Fruit fly (Drosophila melanogaster) whole organism, wandering third instar larva: Measurements from ENCODE around the gene fu.

ENCODE experiments used
- Abd-B ChIP-seq: fragments of >200 bp; optimal IDR thresholded peaks from 2 replicates; lab custom pipeline; 2017; ENCODE audit warnings: missing biosample characterization, missing genetic modification characterization
- CG32264 ChIP-seq: fragments of 200-800 bp; sonication (Bioruptor generic); optimal IDR thresholded peaks from 2 replicates; lab custom pipeline; 2016; ENCODE audit warnings: missing biosample characterization, missing genetic modification characterization
- CG9705 ChIP-seq: fragments of 200-800 bp; sonication (Bioruptor generic); optimal IDR thresholded peaks from 2 replicates; lab custom pipeline; 2018; ENCODE audit warnings: missing biosample characterization, mild to moderate bottlenecking, missing genetic modification characterization
- CrebA ChIP-seq: fragments of 200-800 bp; sonication (Bioruptor generic); optimal IDR thresholded peaks from 2 replicates; lab custom pipeline; 2016; ENCODE audit warnings: missing biosample characterization, mild to moderate bottlenecking, missing genetic modification characterization, borderline replicate concordance
- Dfd ChIP-seq: fragments of >200 bp; optimal IDR thresholded peaks from 2 replicates; lab custom pipeline; 2017; ENCODE audit warnings: missing biosample characterization, missing genetic modification characterization
- Dif ChIP-seq: fragments of 200-275, 200-300 bp; sonication (Bioruptor generic); optimal IDR thresholded peaks from 2 replicates; lab custom pipeline; 2018; ENCODE audit warnings: missing biosample characterization, missing genetic modification characterization; ENCODE audit not compliant: partially characterized antibody
- GATAd ChIP-seq: sonication (Bioruptor generic); optimal IDR thresholded peaks from 2 replicates; lab custom pipeline; 2016; ENCODE audit warnings: missing biosample characterization, missing genetic modification characterization
- HLH106 ChIP-seq: fragments of 200-800 bp; optimal IDR thresholded peaks from 3 replicates; lab custom pipeline; 2019; ENCODE audit warnings: missing biosample characterization, mild to moderate bottlenecking, missing genetic modification characterization, moderate library complexity
- Hnf4 ChIP-seq: fragments of 200-800 bp; sonication (Bioruptor generic); optimal IDR thresholded peaks from 2 replicates; lab custom pipeline; 2016; ENCODE audit warnings: missing biosample characterization, mild to moderate bottlenecking, missing genetic modification characterization
- Hr78 ChIP-seq: fragments of >200 bp; optimal IDR thresholded peaks from 2 replicates; lab custom pipeline; 2017; ENCODE audit warnings: missing biosample characterization, missing genetic modification characterization
- Hr83 ChIP-seq: fragments of 200-300 bp; sonication (Bioruptor generic); optimal IDR thresholded peaks from 2 replicates; lab custom pipeline; 2016; ENCODE audit warnings: missing biosample characterization, mild to moderate bottlenecking, missing genetic modification characterization, moderate library complexity; ENCODE audit not compliant: poor library complexity, severe bottlenecking
- Jra ChIP-seq: sonication (Bioruptor generic); optimal IDR thresholded peaks from 2 replicates; lab custom pipeline; 2016; ENCODE audit warnings: missing biosample characterization, missing genetic modification characterization
- Mio ChIP-seq: sonication (Bioruptor generic); optimal IDR thresholded peaks from 2 replicates; lab custom pipeline; 2016; ENCODE audit warnings: missing biosample characterization, missing genetic modification characterization
- Myc ChIP-seq: fragments of >200 bp; optimal IDR thresholded peaks from 2 replicates; lab custom pipeline; 2017
- N ChIP-seq: fragments of >200 bp; optimal IDR thresholded peaks from 2 replicates; lab custom pipeline; 2018; ENCODE audit warnings: missing biosample characterization, missing external identifiers, missing genetic modification characterization
- OdsH ChIP-seq: fragments of 200-800 bp; sonication (Bioruptor generic); optimal IDR thresholded peaks from 2 replicates; lab custom pipeline; 2016; ENCODE audit warnings: missing biosample characterization, mild to moderate bottlenecking, missing genetic modification characterization
- Rel ChIP-seq, 2 experiments: fragments of 200-800 bp; sonication (Bioruptor generic) in 1 of 2; optimal IDR thresholded peaks; 2 replicates in 1 of 2; 3 replicates in 1 of 2; lab custom pipeline; 2016 to 2019; ENCODE audit warnings: mild to moderate bottlenecking in 2 of 2, missing biosample characterization in 2 of 2, missing genetic modification characterization in 2 of 2, moderate library complexity in 1 of 2
- Sp1 ChIP-seq: fragments of 200-800 bp; sonication (Bioruptor generic); optimal IDR thresholded peaks from 3 replicates; lab custom pipeline; 2019; ENCODE audit warnings: missing biosample characterization, mild to moderate bottlenecking, missing genetic modification characterization, moderate library complexity
- Vsx2 ChIP-seq: fragments of 200-300, 225-300 bp; sonication (Bioruptor generic); optimal IDR thresholded peaks from 2 replicates; lab custom pipeline; 2018; ENCODE audit warnings: missing biosample characterization, missing genetic modification characterization; ENCODE audit not compliant: partially characterized antibody
- br ChIP-seq: fragments of 200-800 bp; sonication (Bioruptor generic); optimal IDR thresholded peaks from 2 replicates; lab custom pipeline; 2016; ENCODE audit warnings: missing biosample characterization, missing genetic modification characterization
- brk ChIP-seq: fragments of 200-800 bp; sonication (Bioruptor generic); optimal IDR thresholded peaks from 2 replicates; lab custom pipeline; 2016; ENCODE audit warnings: missing biosample characterization, mild to moderate bottlenecking, missing genetic modification characterization
- dl ChIP-seq, 2 experiments: fragments of 175-275, 200-275 bp in 1 of 2; fragments of 200-275 bp in 1 of 2; sonication (Bioruptor generic); optimal IDR thresholded peaks; lab custom pipeline; 2018; ENCODE audit warnings: mild to moderate bottlenecking in 2 of 2, missing biosample characterization in 2 of 2, missing genetic modification characterization in 2 of 2, moderate library complexity in 2 of 2; ENCODE audit not compliant: partially characterized antibody in 2 of 2, insufficient read depth in 1 of 2
- dmrt93B ChIP-seq: fragments of 200-800 bp; sonication (Bioruptor generic); optimal IDR thresholded peaks from 2 replicates; lab custom pipeline; 2018; ENCODE audit warnings: missing biosample characterization, mild to moderate bottlenecking, missing genetic modification characterization
- dsf ChIP-seq: sonication (Bioruptor generic); optimal IDR thresholded peaks from 2 replicates; lab custom pipeline; 2016; ENCODE audit warnings: missing biosample characterization, missing genetic modification characterization, borderline replicate concordance
- ey ChIP-seq: fragments of 200-800 bp; sonication (Bioruptor generic); optimal IDR thresholded peaks from 2 replicates; lab custom pipeline; 2016; ENCODE audit warnings: missing biosample characterization, missing genetic modification characterization
- foxo ChIP-seq, 2 experiments: fragments of 200-800 bp; sonication (Bioruptor generic); optimal IDR thresholded peaks; 2 replicates in 1 of 2; 3 replicates in 1 of 2; lab custom pipeline; 2016 to 2017; ENCODE audit warnings: missing biosample characterization in 2 of 2, missing genetic modification characterization in 2 of 2
- fru ChIP-seq: fragments of 200-800 bp; sonication (Bioruptor generic); optimal IDR thresholded peaks from 3 replicates; lab custom pipeline; 2016; ENCODE audit warnings: missing biosample characterization, mild to moderate bottlenecking, missing genetic modification characterization
- jim ChIP-seq: fragments of 175-275, 200-325 bp; sonication (Bioruptor generic); optimal IDR thresholded peaks from 2 replicates; lab custom pipeline; 2016; ENCODE audit warnings: missing biosample characterization, mild to moderate bottlenecking, missing genetic modification characterization
- lola ChIP-seq: fragments of >200 bp; optimal IDR thresholded peaks from 2 replicates; lab custom pipeline; 2017; ENCODE audit warnings: missing biosample characterization, missing genetic modification characterization
- pan ChIP-seq: fragments of >200 bp; optimal IDR thresholded peaks from 2 replicates; lab custom pipeline; 2017
- psq ChIP-seq: fragments of 200-800 bp; sonication (Bioruptor generic); optimal IDR thresholded peaks from 3 replicates; lab custom pipeline; 2017; ENCODE audit warnings: missing biosample characterization, mild to moderate bottlenecking, missing genetic modification characterization, moderate library complexity
- rgr ChIP-seq: fragments of 200-800 bp; sonication (Bioruptor generic); optimal IDR thresholded peaks from 3 replicates; lab custom pipeline; 2016; ENCODE audit warnings: missing biosample characterization, mild to moderate bottlenecking, missing genetic modification characterization
- sage ChIP-seq: fragments of 200-800 bp; sonication (Bioruptor generic); optimal IDR thresholded peaks from 2 replicates; lab custom pipeline; 2016; ENCODE audit warnings: missing biosample characterization, mild to moderate bottlenecking, missing genetic modification characterization
- tai ChIP-seq: sonication (Bioruptor generic); optimal IDR thresholded peaks from 2 replicates; lab custom pipeline; 2016; ENCODE audit warnings: missing biosample characterization, missing genetic modification characterization
- usp ChIP-seq: fragments of >200 bp; optimal IDR thresholded peaks from 2 replicates; lab custom pipeline; 2017; ENCODE audit warnings: missing biosample characterization, missing genetic modification characterization
- woc ChIP-seq: sonication (Bioruptor generic); optimal IDR thresholded peaks from 2 replicates; lab custom pipeline; 2016; ENCODE audit warnings: missing biosample characterization, mild to moderate bottlenecking, missing genetic modification characterization

fu gene

DNA sequence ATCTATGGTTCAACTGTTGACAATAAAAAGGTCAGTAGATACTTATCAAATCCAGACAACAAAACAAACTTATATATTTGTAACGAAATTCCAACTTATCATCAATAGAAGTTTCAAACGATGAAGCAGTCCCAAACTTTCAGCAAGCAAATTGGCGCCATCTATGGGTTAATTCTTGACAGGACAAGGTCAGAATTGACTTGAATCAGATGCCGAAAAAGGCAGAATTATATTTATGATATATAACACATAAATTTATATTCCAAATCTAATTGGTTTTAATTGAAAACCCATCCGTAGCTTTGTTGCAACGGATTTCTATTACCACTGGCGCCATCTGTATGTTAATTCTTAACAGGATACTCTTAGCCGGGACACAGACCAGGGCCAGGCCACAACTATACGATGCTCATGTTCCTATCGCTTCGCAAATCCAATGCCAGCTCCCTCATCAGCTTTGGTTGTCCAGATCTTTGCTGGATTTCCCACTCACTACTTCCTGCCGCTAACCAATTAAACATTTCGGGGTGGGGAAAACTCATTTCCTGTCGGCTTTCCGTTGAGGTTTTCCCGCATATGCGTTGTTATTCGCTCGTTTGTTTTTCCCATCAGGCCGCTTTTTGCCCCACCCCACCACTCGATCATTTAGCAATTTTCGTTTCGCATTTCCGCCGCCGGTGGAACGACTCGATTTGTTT lies 35.8 kb upstream of the fu start:
- no peak for TF ChIP-seq Dfd
- TF ChIP-seq sage (GFP tag; lab: Kevin White, UChicago) = no peak
- no peak for TF ChIP-seq CG9705 (GFP tag; lab: Kevin White, UChicago)
- TF ChIP-seq Myc (lab: Kevin White, UChicago) = no peak
- TF ChIP-seq jim (GFP tag; lab: Kevin White, UChicago) = no peak
- no peak for TF ChIP-seq woc (GFP tag; lab: Kevin White, UChicago)
- no peak for TF ChIP-seq CrebA
- TF ChIP-seq ey = no peak
- no peak for TF ChIP-seq br (GFP tag; lab: Kevin White, UChicago)
- TF ChIP-seq Hnf4 (GFP tag; lab: Kevin White, UChicago) = no peak
- no peak for TF ChIP-seq GATAd (GFP tag; lab: Kevin White, UChicago)
- no peak for TF ChIP-seq Abd-B (GFP tag; lab: Kevin White, UChicago)
- TF ChIP-seq Hr83 = no peak

DNA sequence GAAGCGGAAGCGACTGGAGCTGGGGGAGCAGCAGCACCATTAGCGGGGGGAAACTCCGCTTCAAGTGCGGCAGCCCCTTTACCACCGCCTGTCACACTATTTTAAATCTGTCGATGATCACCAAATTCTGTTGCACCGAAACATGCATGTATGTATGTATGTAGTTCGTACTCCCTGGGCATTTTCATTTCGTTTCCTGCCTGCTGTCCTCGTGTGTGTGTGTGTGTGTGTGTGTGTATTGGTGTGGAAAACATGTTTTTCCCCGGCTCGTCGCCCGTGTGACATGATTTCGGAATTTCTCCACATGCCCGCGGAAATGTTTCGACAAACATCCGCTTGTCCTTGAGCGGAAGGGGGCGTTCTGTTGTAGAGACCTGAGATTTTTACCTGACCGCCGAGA lies 30.6 kb upstream of the fu start:
- TF ChIP-seq lola (GFP tag; lab: Kevin White, UChicago) = no peak
- TF ChIP-seq Hr83 = no peak
- TF ChIP-seq Dfd = no peak
- no peak for TF ChIP-seq ey
- no peak for TF ChIP-seq pan
- TF ChIP-seq brk (GFP tag; lab: Kevin White, UChicago) = no peak
- no peak for TF ChIP-seq Sp1 (GFP tag; lab: Kevin White, UChicago)
- no peak for TF ChIP-seq rgr
- TF ChIP-seq dl (GFP tag; optimal IDR thresholded peaks at IDR 0.05; lab: Kevin White, UChicago; ENCODE audit: insufficient read depth in 1 of 2, partially characterized antibody in 2 of 2) = no peak
- no peak for TF ChIP-seq Rel (GFP tag; optimal IDR thresholded peaks at IDR 0.05; lab: Kevin White, UChicago)
- TF ChIP-seq Rel (tag; optimal IDR thresholded peaks at IDR 0.05; lab: Kevin White, UChicago) = no peak
- TF ChIP-seq Mio = no peak
- TF ChIP-seq N = no peak

DNA sequence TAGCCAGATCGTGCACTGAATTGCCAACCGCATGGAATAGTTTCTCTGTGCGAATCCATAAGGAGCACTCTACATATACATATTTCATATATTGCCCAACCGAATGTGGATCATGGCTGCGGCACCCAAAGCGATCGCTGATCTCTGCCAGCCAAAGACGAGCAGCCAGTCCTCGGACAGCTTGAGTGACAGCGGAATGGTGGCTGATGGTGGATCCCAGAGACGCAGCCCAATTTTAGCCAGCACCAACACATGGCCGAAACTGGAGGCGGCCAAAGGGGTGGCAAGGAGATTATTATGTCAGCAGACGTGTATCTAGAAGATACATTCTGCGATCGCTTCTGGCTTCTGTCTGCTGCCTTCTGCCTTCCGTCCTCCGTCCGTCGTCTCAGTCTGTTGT lies 26.6 kb upstream of the fu start:
- TF ChIP-seq brk (GFP tag; lab: Kevin White, UChicago) (no peak), foxo (GFP tag; optimal IDR thresholded peaks at IDR 0.05; lab: Kevin White, UChicago) (no peak), woc (GFP tag; lab: Kevin White, UChicago) (no peak), Myc (lab: Kevin White, UChicago) (no peak), Vsx2 (GFP tag; lab: Kevin White, UChicago) (no peak), tai (GFP tag; lab: Kevin White, UChicago) (no peak), psq (GFP tag; lab: Kevin White, UChicago) (no peak), jim (GFP tag; lab: Kevin White, UChicago) (no peak), Jra (no peak)

DNA sequence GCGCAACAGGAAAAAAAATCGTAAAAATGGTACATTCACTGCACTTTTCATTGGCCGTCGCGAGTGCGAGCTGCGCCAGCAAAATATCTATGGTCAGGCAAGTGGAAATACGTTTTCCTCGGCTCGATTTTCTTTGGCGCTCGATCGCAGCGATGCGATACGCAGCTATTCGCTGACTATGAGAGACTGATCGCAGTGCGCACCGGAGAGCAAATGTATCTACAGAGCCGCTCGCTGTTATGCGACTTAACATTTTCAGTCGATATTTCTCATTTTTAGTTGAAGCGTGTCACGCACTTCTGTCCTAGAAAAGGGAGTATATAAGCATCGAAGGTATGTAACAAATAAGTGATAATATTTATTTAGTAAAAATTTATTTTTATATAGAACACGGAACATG lies 22.8 kb upstream of the fu start, which contains the start of gene wgn:
Gene wgn, minus strand, starts transcription at position 193 of the 400 bp plus-strand sequence.
- no peak for TF ChIP-seq Dfd
- no peak for TF ChIP-seq Hnf4 (GFP tag; lab: Kevin White, UChicago)
- peak; percentile 28 for TF ChIP-seq Hr83
- TF ChIP-seq HLH106 (tag; lab: Kevin White, UChicago) = no peak

DNA sequence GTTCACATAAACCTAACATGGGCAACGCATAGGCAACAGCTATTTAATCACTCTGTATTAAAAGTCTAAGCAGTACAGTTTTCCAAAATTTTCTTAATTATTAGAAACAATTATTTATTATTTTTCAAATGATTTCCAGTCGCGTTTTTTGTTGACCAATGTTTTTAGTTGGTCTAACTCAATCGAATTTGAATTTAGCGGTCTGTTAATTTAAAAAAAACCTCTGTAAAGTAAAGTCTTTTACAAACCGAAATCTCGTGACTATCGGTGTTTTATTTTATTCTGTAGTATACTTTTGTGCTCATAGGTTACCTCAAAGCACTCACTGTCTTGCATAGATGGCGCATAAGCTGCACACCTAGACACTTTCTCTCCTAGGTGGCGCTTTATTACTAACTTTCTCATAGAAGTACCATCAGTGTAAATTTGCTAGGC lies 22.4 kb upstream of the fu start:
- TF ChIP-seq dsf (GFP tag; lab: Kevin White, UChicago) (no peak), Vsx2 (GFP tag; lab: Kevin White, UChicago) (peak; percentile 76), Rel (GFP tag; optimal IDR thresholded peaks at IDR 0.05; lab: Kevin White, UChicago) (no peak), Rel (tag; optimal IDR thresholded peaks at IDR 0.05; lab: Kevin White, UChicago) (no peak), HLH106 (tag; lab: Kevin White, UChicago) (peak; percentile 22), Dif (no peak), CG32264 (GFP tag; lab: Kevin White, UChicago) (no peak), jim (GFP tag; lab: Kevin White, UChicago) (no peak), dl (GFP tag; optimal IDR thresholded peaks at IDR 0.05; lab: Kevin White, UChicago; ENCODE audit: insufficient read depth in 1 of 2, partially characterized antibody in 2 of 2) (no peak), fru (GFP tag; lab: Kevin White, UChicago) (peak; percentile 19), lola (GFP tag; lab: Kevin White, UChicago) (no peak), brk (GFP tag; lab: Kevin White, UChicago) (no peak), Sp1 (GFP tag; lab: Kevin White, UChicago) (no peak), Hr78 (GFP tag; lab: Kevin White, UChicago) (no peak), OdsH (no peak), ey (peak; percentile 36), sage (GFP tag; lab: Kevin White, UChicago) (no peak), GATAd (GFP tag; lab: Kevin White, UChicago) (no peak), psq (GFP tag; lab: Kevin White, UChicago) (no peak), CrebA (no peak), dmrt93B (GFP tag; lab: Kevin White, UChicago) (no peak), Jra (no peak), tai (GFP tag; lab: Kevin White, UChicago) (no peak), br (GFP tag; lab: Kevin White, UChicago) (peak; percentile 4), Dfd (no peak), woc (GFP tag; lab: Kevin White, UChicago) (no peak), usp (GFP tag; lab: Kevin White, UChicago) (no peak), Hr83 (peak; percentile 68), rgr (no peak), Hnf4 (GFP tag; lab: Kevin White, UChicago) (no peak), Abd-B (GFP tag; lab: Kevin White, UChicago) (no peak), Myc (lab: Kevin White, UChicago) (peak; percentile 67), Mio (no peak)
